Worm (Caenorhabditis elegans) whole organism, L2 larva: ENCODE data around the gene ifas-1.

Experiments used
- alr-1 ChIP-seq: fragments of 150-350 bp; optimal IDR thresholded peaks from 2 replicates; lab custom pipeline; 2014; ENCODE audit warnings: missing biosample characterization, missing genetic modification characterization
- ama-1 ChIP-seq: fragments of 150-350 bp; optimal IDR thresholded peaks from 2 replicates; lab custom pipeline; 2018; ENCODE audit warnings: inconsistent platforms
- lin-39 ChIP-seq: fragments of 150-350 bp; optimal IDR thresholded peaks from 2 replicates; lab custom pipeline; 2014; ENCODE audit warnings: missing biosample characterization, missing genetic modification reagents, missing genetic modification characterization
- nhr-11 ChIP-seq: fragments of 150-350 bp; optimal IDR thresholded peaks from 2 replicates; lab custom pipeline; 2014; ENCODE audit warnings: missing biosample characterization, missing genetic modification characterization
- unc-39 ChIP-seq: fragments of 150-350 bp; optimal IDR thresholded peaks from 2 replicates; lab custom pipeline; 2014; ENCODE audit warnings: missing biosample characterization, missing genetic modification characterization
- unc-62 ChIP-seq: fragments of 150-350 bp; optimal IDR thresholded peaks from 2 replicates; lab custom pipeline; 2014; ENCODE audit warnings: missing biosample characterization, missing genetic modification reagents, missing genetic modification characterization

- TF ChIP-seq unc-62 (GFP tag; lab: Kevin White, UChicago) (no peak), alr-1 (tag; lab: Kevin White, UChicago) (no peak), unc-39 (tag; lab: Kevin White, UChicago) (no peak), nhr-11 (tag; lab: Kevin White, UChicago) (no peak), ama-1 (lab: Kevin White, UChicago) (no peak), lin-39 (tag; lab: Kevin White, UChicago) (no peak)
These were observed 49.3 kb downstream of the ifas-1 start, which contains the start of gene fbxb-31 for ce11 chrII:3639238-3639637.
